Worm (Caenorhabditis elegans) whole organism, L4 larva: ENCODE data around the gene D1022.5.

ENCODE experiments used
- D1046.2 ChIP-seq: fragments of 200-800 bp; sonication (Bioruptor generic); IDR thresholded peaks from 2 replicates; pipeline ENCODE4 v1.3.6; 2022; ENCODE audit warnings: missing genetic modification characterization, missing compliant biosample characterization
- F26F4.8 ChIP-seq: fragments of 200-800 bp; sonication (Bioruptor generic); conservative IDR thresholded peaks from 2 replicates; pipeline ENCODE4 v1.3.6; 2022; ENCODE audit warnings: missing genetic modification characterization, missing compliant biosample characterization
- F44E2.7 ChIP-seq: fragments of 200-800 bp; sonication (Bioruptor generic); IDR thresholded peaks from 2 replicates; pipeline ENCODE4 v2.1.2; 2022; ENCODE audit warnings: missing genetic modification characterization, missing compliant biosample characterization
- T26A8.4 ChIP-seq: fragments of 200-800 bp; sonication (Bioruptor generic); IDR thresholded peaks from 2 replicates; pipeline ENCODE4 v1.3.6; 2022; ENCODE audit warnings: missing genetic modification characterization, missing compliant biosample characterization
- Y5F2A.4 ChIP-seq: fragments of 200-800 bp; sonication (Bioruptor generic); optimal IDR thresholded peaks from 2 replicates; lab custom pipeline; 2018; ENCODE audit warnings: mild to moderate bottlenecking, missing genetic modification characterization, missing compliant biosample characterization
- aha-1 ChIP-seq: fragments of 150-350 bp; peaks from one replicate; lab custom pipeline; 2014; ENCODE audit warnings: missing biosample characterization, missing genetic modification characterization
- ceh-44 ChIP-seq: fragments of 200-800 bp; sonication (Bioruptor generic); IDR thresholded peaks from 2 replicates; pipeline ENCODE4 v1.3.6; 2022; ENCODE audit warnings: missing genetic modification reagents, missing genetic modification characterization, missing compliant biosample characterization
- ces-1 ChIP-seq: fragments of 150-350 bp; sonication (generic microtip); optimal IDR thresholded peaks from 4 replicates; lab custom pipeline; 2014; ENCODE audit warnings: missing biosample characterization, missing genetic modification reagents, missing genetic modification characterization
- cey-2 ChIP-seq: sonication (generic microtip); optimal IDR thresholded peaks from 3 replicates; lab custom pipeline; 2017; ENCODE audit warnings: missing genetic modification characterization, mild to moderate bottlenecking, missing compliant biosample characterization, antibody characterized with exemption, borderline replicate concordance; ENCODE audit not compliant: insufficient read depth
- ctbp-1 ChIP-seq: fragments of 200-800 bp; sonication (Bioruptor generic); IDR thresholded peaks from 2 replicates; pipeline ENCODE4 v1.3.6; 2022; ENCODE audit warnings: missing genetic modification reagents, missing genetic modification characterization, missing compliant biosample characterization
- daf-16 ChIP-seq, 3 experiments: sonication (generic microtip); optimal IDR thresholded peaks; 2 replicates each; lab custom pipeline; 2016 to 2017; ENCODE audit warnings: missing genetic modification characterization in 3 of 3, missing genetic modification reagents in 3 of 3, mild to moderate bottlenecking in 2 of 3, missing compliant biosample characterization in 2 of 3, missing biosample characterization in 1 of 3, moderate library complexity in 1 of 3
- dve-1 ChIP-seq: sonication (generic microtip); optimal IDR thresholded peaks from 2 replicates; lab custom pipeline; 2017; ENCODE audit warnings: antibody characterized with exemption, mild to moderate bottlenecking, missing genetic modification characterization, missing compliant biosample characterization; ENCODE audit not compliant: insufficient read depth
- egl-27 ChIP-seq: sonication (generic microtip); optimal IDR thresholded peaks from 3 replicates; lab custom pipeline; 2017; ENCODE audit warnings: missing biosample characterization, missing genetic modification reagents, missing genetic modification characterization
- egl-43 ChIP-seq: fragments of 200-800 bp; sonication (Bioruptor generic); IDR thresholded peaks from 2 replicates; pipeline ENCODE4 v1.3.6; 2022; ENCODE audit warnings: missing genetic modification reagents, missing genetic modification characterization, missing compliant biosample characterization
- fkh-10 ChIP-seq: fragments of 150-350 bp; optimal IDR thresholded peaks from 2 replicates; lab custom pipeline; 2014; ENCODE audit warnings: missing biosample characterization, missing genetic modification reagents, missing genetic modification characterization
- gei-8 ChIP-seq: fragments of 200-800 bp; sonication (Bioruptor generic); optimal IDR thresholded peaks from 2 replicates; lab custom pipeline; 2018; ENCODE audit warnings: mild to moderate bottlenecking, missing genetic modification characterization, missing compliant biosample characterization
- hlh-30 ChIP-seq: sonication (generic microtip); optimal IDR thresholded peaks from 2 replicates; lab custom pipeline; 2017; ENCODE audit warnings: antibody characterized with exemption, mild to moderate bottlenecking, missing genetic modification characterization, missing compliant biosample characterization; ENCODE audit not compliant: insufficient read depth
- hmg-1.1 ChIP-seq: fragments of 200-800 bp; sonication (Bioruptor generic); IDR thresholded peaks from 2 replicates; pipeline ENCODE4 v1.3.6; 2022; ENCODE audit warnings: missing genetic modification reagents, missing genetic modification characterization, missing compliant biosample characterization
- jun-1 ChIP-seq: fragments of 150-350 bp; optimal IDR thresholded peaks from 2 replicates; lab custom pipeline; 2014; ENCODE audit warnings: missing biosample characterization, missing genetic modification reagents, missing genetic modification characterization
- lim-7 ChIP-seq: fragments of 200-800 bp; sonication (Bioruptor generic); IDR thresholded peaks from 2 replicates; pipeline ENCODE4 v1.3.6; 2022; ENCODE audit warnings: missing genetic modification characterization, missing compliant biosample characterization
- lin-29 ChIP-seq: fragments of 200-800 bp; sonication (Bioruptor generic); IDR thresholded peaks from 2 replicates; pipeline ENCODE4 v1.3.6; 2022; ENCODE audit warnings: missing genetic modification reagents, missing genetic modification characterization, missing compliant biosample characterization
- lin-38 ChIP-seq: fragments of 200-800 bp; sonication (Bioruptor generic); IDR thresholded peaks from 2 replicates; pipeline ENCODE4 v1.3.6; 2022; ENCODE audit warnings: missing genetic modification reagents, missing genetic modification characterization, missing compliant biosample characterization
- mes-2 ChIP-seq: sonication (generic microtip); optimal IDR thresholded peaks from 2 replicates; lab custom pipeline; 2016; ENCODE audit warnings: missing genotype, mild to moderate bottlenecking, missing genetic modification characterization, missing compliant biosample characterization; ENCODE audit not compliant: poor library complexity, severe bottlenecking
- mxl-2 ChIP-seq: fragments of 200-800 bp; sonication (Bioruptor generic); conservative IDR thresholded peaks from 2 replicates; pipeline ENCODE4 v1.3.6; 2022; ENCODE audit warnings: missing genetic modification reagents, missing genetic modification characterization, missing compliant biosample characterization
- mxl-3 ChIP-seq: fragments of 200-800 bp; sonication (Bioruptor generic); optimal IDR thresholded peaks from 2 replicates; lab custom pipeline; 2018; ENCODE audit warnings: mild to moderate bottlenecking, missing genetic modification characterization, missing compliant biosample characterization
- nhr-10 ChIP-seq: fragments of 150-350 bp; optimal IDR thresholded peaks from 2 replicates; lab custom pipeline; 2014; ENCODE audit warnings: missing biosample characterization, missing genetic modification characterization
- nhr-11 ChIP-seq: fragments of 150-350 bp; optimal IDR thresholded peaks from 2 replicates; lab custom pipeline; 2014; ENCODE audit warnings: missing biosample characterization, missing genetic modification characterization
- nhr-41 ChIP-seq: fragments of 200-800 bp; sonication (Bioruptor generic); IDR thresholded peaks from 2 replicates; pipeline ENCODE4 v1.3.6; 2022; ENCODE audit warnings: missing genetic modification reagents, missing genetic modification characterization, missing compliant biosample characterization
- nhr-6 ChIP-seq: fragments of 150-350 bp; optimal IDR thresholded peaks from 2 replicates; lab custom pipeline; 2014; ENCODE audit warnings: missing biosample characterization, missing genetic modification characterization
- nhr-77 ChIP-seq: fragments of 150-350 bp; optimal IDR thresholded peaks from 2 replicates; lab custom pipeline; 2014; ENCODE audit warnings: missing biosample characterization, missing genetic modification characterization
- php-3 ChIP-seq: fragments of 200-800 bp; sonication (Bioruptor generic); IDR thresholded peaks from 2 replicates; pipeline ENCODE4 v1.3.6; 2022; ENCODE audit warnings: missing genetic modification reagents, missing genetic modification characterization, missing compliant biosample characterization
- saeg-2 ChIP-seq: fragments of 200-800 bp; sonication (Bioruptor generic); IDR thresholded peaks from 2 replicates; pipeline ENCODE4 v1.3.6; 2022; ENCODE audit warnings: missing genetic modification reagents, missing genetic modification characterization, missing compliant biosample characterization
- sdz-12 ChIP-seq: fragments of 200-800 bp; sonication (Bioruptor generic); optimal IDR thresholded peaks from 2 replicates; lab custom pipeline; 2018; ENCODE audit warnings: mild to moderate bottlenecking, missing genetic modification characterization, missing compliant biosample characterization
- snpc-1.2 ChIP-seq: fragments of 200-800 bp; sonication (Bioruptor generic); IDR thresholded peaks from 2 replicates; pipeline ENCODE4 v1.3.6; 2022; ENCODE audit warnings: missing genetic modification reagents, missing genetic modification characterization, missing compliant biosample characterization
- snpc-4 ChIP-seq: fragments of 150-350 bp; optimal IDR thresholded peaks from 2 replicates; lab custom pipeline; 2014; ENCODE audit warnings: missing biosample characterization, missing genetic modification characterization
- spr-1 ChIP-seq: sonication (generic microtip); optimal IDR thresholded peaks from 2 replicates; lab custom pipeline; 2016; ENCODE audit warnings: mild to moderate bottlenecking, missing genetic modification characterization, missing compliant biosample characterization
- vab-7 ChIP-seq: fragments of 200-800 bp; sonication (Bioruptor generic); IDR thresholded peaks from 2 replicates; pipeline ENCODE4 v1.3.6; 2022; ENCODE audit warnings: missing genetic modification reagents, missing genetic modification characterization, missing compliant biosample characterization
- zfp-2 ChIP-seq: sonication (generic microtip); optimal IDR thresholded peaks from 2 replicates; lab custom pipeline; 2016; ENCODE audit warnings: mild to moderate bottlenecking, missing genetic modification characterization, missing compliant biosample characterization
- zip-2 ChIP-seq: fragments of 150-350 bp; optimal IDR thresholded peaks from 2 replicates; lab custom pipeline; 2014; ENCODE audit warnings: missing biosample characterization, missing genetic modification characterization

The D1022.5 gene

DNA sequence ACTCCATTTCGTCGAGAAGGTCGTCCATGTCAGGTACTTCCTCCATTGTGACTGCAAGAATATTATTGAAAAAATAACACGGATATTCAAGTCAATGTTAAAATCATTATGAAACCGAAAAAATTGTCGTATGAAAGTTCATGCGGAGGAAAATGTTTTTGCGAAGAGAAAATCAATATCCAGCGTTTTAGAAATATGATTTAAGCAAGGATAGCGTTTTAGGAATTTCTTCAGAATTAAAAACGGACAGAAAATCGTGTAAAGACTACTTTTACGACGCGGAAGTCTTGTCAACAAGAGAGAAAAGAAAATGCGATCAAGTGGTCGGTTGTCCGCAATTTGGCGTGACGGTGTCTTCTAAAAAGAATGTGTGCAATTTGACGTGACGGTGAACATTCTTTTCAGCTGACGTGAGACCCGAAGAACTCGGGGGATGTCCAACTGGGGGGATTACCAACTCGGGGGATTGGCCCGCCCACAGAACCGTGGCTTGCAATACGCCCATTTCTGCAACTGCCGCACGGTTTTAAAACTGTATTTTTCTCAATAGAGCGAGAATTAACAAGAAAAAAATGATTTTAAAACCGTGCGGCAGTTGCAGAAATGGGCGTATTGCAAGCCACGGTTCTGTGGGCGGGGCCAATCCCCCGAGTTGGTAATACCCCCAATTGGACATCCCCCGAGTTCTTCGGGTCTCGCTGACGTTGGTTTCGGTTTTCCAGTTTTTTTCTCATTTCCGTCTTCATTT, 20.1 kb upstream of the D1022.5 start, which contains the start of the genes aka-1 and ubc-6 (continued):
- TF ChIP-seq nhr-77 (tag; lab: Kevin White, UChicago) (peak; percentile 61), snpc-4 (tag; lab: Kevin White, UChicago) (no peak), sdz-12 (GFP tag; lab: Kevin White, UChicago) (no peak), D1046.2 (GFP tag; lab: Robert Waterston, UW) (peak; percentile 94), mxl-2 (peak; percentile 70; the same call in 1 of the 2 replicates), dve-1 (tag; lab: Kevin White, UChicago) (peak; percentile 91), snpc-1.2 (GFP tag; lab: Robert Waterston, UW) (peak; percentile 83), spr-1 (peak; percentile 86), cey-2 (tag; lab: Kevin White, UChicago) (no peak), lin-29 (GFP tag; lab: Robert Waterston, UW) (peak; percentile 80), nhr-41 (GFP tag; lab: Robert Waterston, UW) (peak; percentile 61; the same call in 1 of the 2 replicates), ceh-44 (GFP tag; lab: Robert Waterston, UW) (peak; percentile 88), daf-16 (GFP tag; optimal IDR thresholded peaks at IDR 0.05; lab: Kevin White, UChicago) (peak; percentile 28 to 67), daf-16 (tag; optimal IDR thresholded peaks at IDR 0.05; lab: Kevin White, UChicago) (no peak), hmg-1.1 (GFP tag; lab: Robert Waterston, UW) (peak; percentile 91), aha-1 (peak; percentile 44), lim-7 (GFP tag; lab: Robert Waterston, UW) (peak; percentile 70), gei-8 (GFP tag; lab: Kevin White, UChicago) (peak; percentile 11), zfp-2 (tag; lab: Kevin White, UChicago) (peak; percentile 60), T26A8.4 (GFP tag; lab: Robert Waterston, UW) (peak; percentile 95), F44E2.7 (0 out of 2 replicates have a peak, but pooled peaks have one; percentile 24), ctbp-1 (GFP tag; lab: Robert Waterston, UW) (peak; percentile 95), F26F4.8 (GFP tag; lab: Robert Waterston, UW) (no peak), egl-43 (GFP tag; lab: Robert Waterston, UW) (peak; percentile 95), lin-38 (GFP tag; lab: Robert Waterston, UW) (peak; percentile 95), hlh-30 (peak; percentile 92), nhr-11 (peak; percentile 72), zip-2 (tag; lab: Kevin White, UChicago) (peak; percentile 23), saeg-2 (GFP tag; lab: Robert Waterston, UW) (peak; percentile 85), Y5F2A.4 (GFP tag; lab: Kevin White, UChicago) (peak; percentile 35), vab-7 (GFP tag; lab: Robert Waterston, UW) (peak; percentile 93)

DNA sequence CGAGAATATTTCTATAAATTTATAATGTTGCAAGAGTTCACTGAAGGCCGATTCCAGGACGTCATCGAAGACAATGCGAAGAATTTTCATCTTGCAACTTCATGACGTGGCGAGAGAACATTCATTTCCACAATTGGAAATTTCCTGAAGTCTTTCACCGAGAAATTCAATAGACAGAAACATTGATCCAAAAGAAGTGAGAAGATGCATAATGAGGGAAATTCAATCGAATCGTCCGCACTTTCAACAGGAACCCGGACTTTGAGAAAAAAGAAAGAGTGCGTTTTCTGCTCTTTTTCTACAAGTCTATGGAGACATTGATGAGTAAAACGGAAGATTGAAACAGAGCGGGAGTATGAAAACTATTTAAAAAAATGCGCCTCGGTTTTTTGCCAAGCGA, 10.7 kb upstream of the D1022.5 start:
- TF ChIP-seq fkh-10 (GFP tag; lab: Kevin White, UChicago) (peak; percentile 64), nhr-6 (tag; lab: Kevin White, UChicago) (no peak), ces-1 (GFP tag; lab: Kevin White, UChicago) (peak; percentile 40), F44E2.7 (no peak), egl-27 (tag; lab: Kevin White, UChicago) (no peak), egl-43 (GFP tag; lab: Robert Waterston, UW) (no peak), mxl-3 (no peak), jun-1 (no peak)
- TF ChIP-seq, all 104 proteins: peak for 2

ce11 chrII:7465519-7465918, 6.9 kb upstream of the D1022.5 start, which contains the start of gene sro-1:
TSS of gene sro-1 (minus strand) at chrII:7465619.
- TF ChIP-seq nhr-10 (tag; lab: Kevin White, UChicago): no peak
- no peak for TF ChIP-seq php-3 (GFP tag; lab: Robert Waterston, UW)
- no peak for TF ChIP-seq Y5F2A.4 (GFP tag; lab: Kevin White, UChicago)
- TF ChIP-seq mes-2 (tag; lab: Kevin White, UChicago): no peak
